Fruit fly (Drosophila melanogaster) whole organism, prepupa: Measurements from ENCODE around the gene Mical.
A peak's percentile ranks its signal among the peaks of the same experiment; 100 is the strongest.

Experiments used
- CG11294 ChIP-seq: fragments of 200-800 bp; sonication (Bioruptor generic); IDR thresholded peaks from 2 replicates; pipeline ENCODE4 v1.3.6; 2022; ENCODE audit warnings: missing biosample characterization, missing genetic modification characterization
- CG11902 ChIP-seq: fragments of 200-800 bp; sonication (Bioruptor generic); optimal IDR thresholded peaks from 3 replicates; lab custom pipeline; 2016; ENCODE audit warnings: missing biosample characterization, missing genetic modification characterization
- CG1621 ChIP-seq: fragments of 200-800 bp; sonication (Bioruptor generic); optimal IDR thresholded peaks from 3 replicates; lab custom pipeline; 2018; ENCODE audit warnings: missing biosample characterization, mild to moderate bottlenecking, missing genetic modification characterization
- CG3032 ChIP-seq: fragments of 200-800 bp; optimal IDR thresholded peaks from 2 replicates; lab custom pipeline; 2019; ENCODE audit warnings: missing biosample characterization, mild to moderate bottlenecking, missing genetic modification characterization, moderate library complexity
- CG32006 ChIP-seq: fragments of 200-800 bp; sonication (Bioruptor generic); optimal IDR thresholded peaks from 3 replicates; lab custom pipeline; 2017; ENCODE audit warnings: missing biosample characterization, mild to moderate bottlenecking, missing genetic modification characterization
- Eip75B ChIP-seq: fragments of 200-800 bp; sonication (Bioruptor generic); optimal IDR thresholded peaks from 3 replicates; lab custom pipeline; 2016; ENCODE audit warnings: missing biosample characterization, missing genetic modification characterization
- Hr39 ChIP-seq: fragments of 200-800 bp; sonication (Bioruptor generic); optimal IDR thresholded peaks from 2 replicates; lab custom pipeline; 2016; ENCODE audit warnings: missing biosample characterization, missing genetic modification characterization
- OdsH ChIP-seq: fragments of 200-800 bp; sonication (Bioruptor generic); optimal IDR thresholded peaks from 3 replicates; lab custom pipeline; 2016; ENCODE audit warnings: missing biosample characterization, missing genetic modification characterization
- Sox15 ChIP-seq: fragments of 200-800 bp; sonication (Bioruptor generic); optimal IDR thresholded peaks from 3 replicates; lab custom pipeline; 2016; ENCODE audit warnings: missing biosample characterization, missing genetic modification characterization
- cyc ChIP-seq: fragments of 200-800 bp; sonication (Bioruptor generic); optimal IDR thresholded peaks from 3 replicates; lab custom pipeline; 2016; ENCODE audit warnings: missing biosample characterization, missing genetic modification characterization
- esn ChIP-seq: fragments of 200-800 bp; sonication (Bioruptor generic); optimal IDR thresholded peaks from 2 replicates; lab custom pipeline; 2016; ENCODE audit warnings: missing biosample characterization, mild to moderate bottlenecking, missing genetic modification characterization, moderate library complexity
- fd59A ChIP-seq: fragments of 200-800 bp; sonication (Bioruptor generic); optimal IDR thresholded peaks from 2 replicates; lab custom pipeline; 2017; ENCODE audit warnings: missing biosample characterization, mild to moderate bottlenecking, missing genetic modification characterization, missing genetic modification reagents

dm6 chr3R:10042024-10042663 is 551 bp downstream of the Mical start:
- TF ChIP-seq OdsH (GFP tag; lab: Kevin White, UChicago), result no peak
- TF ChIP-seq CG32006 (GFP tag; lab: Kevin White, UChicago), result no peak
- no peak for TF ChIP-seq CG11902 (GFP tag; lab: Kevin White, UChicago)
- no peak for TF ChIP-seq CG11294 (GFP tag; lab: Robert Waterston, UW)
- no peak for TF ChIP-seq CG1621 (tag; lab: Kevin White, UChicago)
- no peak for TF ChIP-seq cyc (GFP tag; lab: Kevin White, UChicago)
- peak; percentile 9 for TF ChIP-seq esn (GFP tag; lab: Kevin White, UChicago)
- no peak for TF ChIP-seq Hr39
- no peak for TF ChIP-seq fd59A (GFP tag; lab: Kevin White, UChicago)
- no peak for TF ChIP-seq CG3032 (tag; lab: Kevin White, UChicago)
- TF ChIP-seq Sox15 (GFP tag; lab: Kevin White, UChicago), result no peak
- no peak for TF ChIP-seq Eip75B (GFP tag; lab: Kevin White, UChicago)
